Fruit fly (Drosophila melanogaster): ENCODE measurements around the gene Jon65Ai.
A peak's percentile ranks its signal among the peaks of the same experiment; 100 is the strongest.

Gene Jon65Ai

DNA sequence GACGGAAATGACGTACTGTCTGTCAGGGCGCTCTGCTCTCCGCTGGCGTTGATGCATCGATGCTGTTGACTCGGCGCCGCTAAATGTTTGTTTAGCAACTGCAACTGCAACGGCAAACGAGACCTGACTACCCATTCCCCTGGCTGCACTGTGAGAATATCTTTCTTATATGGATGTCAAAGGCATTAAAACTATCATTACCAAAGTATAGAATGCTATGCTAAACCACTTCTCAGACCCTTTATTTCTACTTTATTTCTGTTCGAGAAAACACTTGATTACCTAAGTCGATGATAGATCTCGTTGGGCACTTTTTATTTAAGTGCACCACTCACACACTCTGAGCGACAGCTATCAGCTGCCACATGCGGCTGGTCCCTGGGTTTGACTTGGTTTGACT lies 32.1 kb downstream of the Jon65Ai start (continued):
- no peak for TF ChIP-seq CG32532 (GFP tag; IDR thresholded peaks at IDR 0.05)
- TF ChIP-seq CG10979 (tag; optimal IDR thresholded peaks at IDR 0.05), result no peak
- no peak for TF ChIP-seq NC2α (GFP tag; optimal IDR thresholded peaks at IDR 0.05)
- no peak for TF ChIP-seq CG15696 (tag; optimal IDR thresholded peaks at IDR 0.05)

DNA sequence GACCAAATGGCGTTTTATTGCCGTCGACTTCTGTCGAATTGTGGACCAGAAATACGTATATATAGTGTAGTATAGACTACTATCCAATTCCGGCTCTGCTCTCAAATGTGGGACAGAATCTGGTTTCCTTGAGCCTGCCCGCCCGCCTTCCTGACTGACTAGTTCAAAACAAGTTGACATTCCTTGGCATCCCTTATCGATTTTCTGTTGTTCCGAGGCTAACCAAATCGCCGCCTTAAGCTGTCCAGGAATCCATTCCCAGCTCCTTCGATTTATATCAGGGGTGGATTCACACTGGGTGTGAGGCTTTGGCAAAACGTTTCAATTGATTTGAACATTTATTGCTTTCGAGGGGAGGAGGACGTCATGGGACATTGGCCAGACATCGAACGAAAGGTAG lies 41.3 kb downstream of the Jon65Ai start:
- TF ChIP-seq jing (GFP tag; optimal IDR thresholded peaks at IDR 0.05) (no peak), NFAT (GFP tag; IDR thresholded peaks at IDR 0.05) (no peak), CG8478 (optimal IDR thresholded peaks at IDR 0.05) (no peak), jigr1 (GFP tag; IDR thresholded peaks at IDR 0.05) (no peak), tap (tag; optimal IDR thresholded peaks at IDR 0.05) (no peak), vnd (GFP tag; IDR thresholded peaks at IDR 0.05; ENCODE audit: partially characterized antibody) (no peak), CG30403 (GFP tag; optimal IDR thresholded peaks at IDR 0.05) (no peak), nerfin-1 (tag; optimal IDR thresholded peaks at IDR 0.05) (peak; percentile 79), ap (GFP tag; IDR thresholded peaks at IDR 0.05) (no peak), onecut (GFP tag; IDR thresholded peaks at IDR 0.05) (peak; percentile 88), fd3F (GFP tag; optimal IDR thresholded peaks at IDR 0.05) (no peak), CG13894 (tag; optimal IDR thresholded peaks at IDR 0.05) (peak; percentile 72), seq (GFP tag; IDR thresholded peaks at IDR 0.05) (no peak), Spps (tag; optimal IDR thresholded peaks at IDR 0.05) (no peak), abd-A (tag; optimal IDR thresholded peaks at IDR 0.05) (peak; percentile 49), sd (tag; optimal IDR thresholded peaks at IDR 0.05) (peak; percentile 38), Oli (tag; optimal IDR thresholded peaks at IDR 0.05) (no peak), amos (GFP tag; IDR thresholded peaks at IDR 0.05; ENCODE audit: partially characterized antibody) (no peak)

DNA sequence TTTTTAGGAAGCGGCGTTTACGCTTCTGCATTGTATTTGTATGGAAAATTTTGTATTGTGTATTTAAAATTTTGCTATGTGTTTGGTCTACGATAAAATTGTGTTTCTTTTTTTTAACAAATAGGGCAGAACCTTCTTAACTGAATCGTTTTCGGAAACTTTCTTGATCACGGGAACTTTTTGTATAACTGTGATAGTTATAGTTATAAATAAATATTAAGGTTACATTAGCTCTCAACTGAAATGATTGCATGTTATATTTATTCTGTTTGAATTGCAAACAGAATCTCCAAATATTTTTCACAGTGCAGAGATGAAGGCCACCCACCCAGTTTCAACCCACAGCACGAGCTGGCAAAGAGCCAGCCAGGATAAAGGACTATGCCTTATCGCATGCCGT lies 43.3 kb downstream of the Jon65Ai start, which contains the start of gene alphaKap4:
alphaKap4 (minus strand) TSS at position 101 of the 400 bp plus-strand sequence.
- TF ChIP-seq CG8924 (tag; optimal IDR thresholded peaks at IDR 0.05), result no peak
- TF ChIP-seq CG13287 (GFP tag; IDR thresholded peaks at IDR 0.05; ENCODE audit: partially characterized antibody), result no peak
- no peak for TF ChIP-seq CG12744 (GFP tag; optimal IDR thresholded peaks at IDR 0.05)
- TF ChIP-seq wdn (GFP tag; IDR thresholded peaks at IDR 0.05), result no peak
- no peak for TF ChIP-seq Hr51 (GFP tag; optimal IDR thresholded peaks at IDR 0.05)
- no peak for TF ChIP-seq CG6765 (GFP tag; optimal IDR thresholded peaks at IDR 0.05)
- TF ChIP-seq B-H2 (GFP tag; optimal IDR thresholded peaks at IDR 0.05), result no peak
- TF ChIP-seq Max (GFP tag; optimal IDR thresholded peaks at IDR 0.05), result no peak
- no peak for TF ChIP-seq ase (GFP tag; IDR thresholded peaks at IDR 0.05)
- no peak for TF ChIP-seq CG17829 (tag; optimal IDR thresholded peaks at IDR 0.05)
- TF ChIP-seq CG3847 (GFP tag; IDR thresholded peaks at IDR 0.05), result no peak
- no peak for TF ChIP-seq jumu (GFP tag; optimal IDR thresholded peaks at IDR 0.05)
- TF ChIP-seq CG11560 (tag; IDR thresholded peaks at IDR 0.05), result no peak
- TF ChIP-seq CG12299 (tag; optimal IDR thresholded peaks at IDR 0.05), result no peak
- TF ChIP-seq cad (GFP tag; optimal IDR thresholded peaks at IDR 0.05), result no peak
- no peak for TF ChIP-seq CG11456 (GFP tag; IDR thresholded peaks at IDR 0.05)
- no peak for TF ChIP-seq Dref (GFP tag; IDR thresholded peaks at IDR 0.05)
- TF ChIP-seq peb (GFP tag; IDR thresholded peaks at IDR 0.05), result no peak
- TF ChIP-seq dati (GFP tag; IDR thresholded peaks at IDR 0.05), result no peak
- TF ChIP-seq Fer1 (GFP tag; optimal IDR thresholded peaks at IDR 0.05), result no peak
